Fruit fly (Drosophila melanogaster): ENCODE measurements around the gene Tailor.

DNA sequence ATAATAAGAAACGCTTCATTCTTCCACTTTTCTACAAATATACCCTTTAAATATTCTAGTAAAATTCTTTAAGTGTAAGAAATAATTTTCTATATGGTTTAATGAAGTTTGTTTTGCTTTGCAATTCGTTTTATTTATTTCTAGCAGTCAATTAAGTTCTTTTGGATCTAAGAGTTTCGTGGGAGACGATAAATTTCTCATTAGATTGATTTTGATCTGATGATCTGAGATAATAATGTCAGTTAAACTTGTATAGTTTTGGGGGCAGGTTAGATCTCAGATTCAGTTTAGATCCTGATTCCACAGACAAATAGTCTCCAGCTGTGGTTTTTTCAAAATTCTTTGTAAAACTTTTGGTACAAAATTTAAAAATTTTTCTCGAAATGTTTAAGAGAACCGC lies 26.9 kb downstream of the Tailor start, which contains the start of gene dj:
- TF ChIP-seq CTCF (optimal IDR thresholded peaks at IDR 0.05) (no peak), CG8478 (optimal IDR thresholded peaks at IDR 0.05) (no peak)

Measured in S2 (cell line).